Fruit fly (Drosophila melanogaster) whole organism, embryonic: ENCODE data around the gene CG15375.

Experiments used
- Adf1 ChIP-seq: fragments of 200-800 bp; sonication (Bioruptor generic); IDR thresholded peaks from 2 replicates; pipeline ENCODE4 v1.3.6; 2022; ENCODE audit warnings: missing biosample characterization, missing genetic modification characterization
- Bdp1 ChIP-seq: fragments of 200-800 bp; sonication (Bioruptor generic); optimal IDR thresholded peaks from 3 replicates; lab custom pipeline; 2016; ENCODE audit warnings: missing biosample characterization, missing genetic modification characterization
- Blimp-1 ChIP-seq: fragments of 200-800 bp; sonication (Bioruptor generic); optimal IDR thresholded peaks from 3 replicates; lab custom pipeline; 2018; ENCODE audit warnings: missing biosample characterization, missing genetic modification characterization, mild to moderate bottlenecking, moderate library complexity, missing genetic modification reagents
- CG1024 ChIP-seq: fragments of 200-800 bp; sonication (Bioruptor generic); IDR thresholded peaks from 2 replicates; pipeline ENCODE4 v1.3.6; 2022; ENCODE audit warnings: missing biosample characterization, missing genetic modification characterization
- CG10979 ChIP-seq: fragments of 200-800 bp; sonication (Bioruptor generic); optimal IDR thresholded peaks from 2 replicates; lab custom pipeline; 2018; ENCODE audit warnings: missing biosample characterization, mild to moderate bottlenecking, missing genetic modification characterization, moderate library complexity
- CG13894 ChIP-seq: fragments of 200-800 bp; sonication (Bioruptor generic); optimal IDR thresholded peaks from 3 replicates; lab custom pipeline; 2018; ENCODE audit warnings: missing biosample characterization, mild to moderate bottlenecking, missing genetic modification characterization, moderate library complexity
- CG14667 ChIP-seq: fragments of 200-800 bp; sonication (Bioruptor generic); IDR thresholded peaks from 2 replicates; pipeline ENCODE4 v1.3.6; 2022; ENCODE audit warnings: missing biosample characterization, missing genetic modification characterization
- CG17328 ChIP-seq: fragments of 200-800 bp; sonication (Bioruptor generic); IDR thresholded peaks from 2 replicates; pipeline ENCODE4 v1.3.6; 2022; ENCODE audit warnings: missing biosample characterization, missing genetic modification characterization
- CG2712 ChIP-seq: fragments of 200-800 bp; optimal IDR thresholded peaks from 3 replicates; lab custom pipeline; 2019; ENCODE audit warnings: missing biosample characterization, mild to moderate bottlenecking, missing genetic modification characterization, moderate library complexity
- CG4404 ChIP-seq: fragments of 200-800 bp; sonication (Bioruptor generic); IDR thresholded peaks from 2 replicates; pipeline ENCODE4 v1.3.6; 2022; ENCODE audit warnings: missing biosample characterization, missing genetic modification characterization
- CG4424 ChIP-seq: fragments of 200-800 bp; sonication (Bioruptor generic); optimal IDR thresholded peaks from 3 replicates; lab custom pipeline; 2016; ENCODE audit warnings: missing biosample characterization, missing genetic modification characterization
- CG6854 ChIP-seq: fragments of 200-800 bp; sonication (Bioruptor generic); optimal IDR thresholded peaks from 3 replicates; lab custom pipeline; 2017; ENCODE audit warnings: missing biosample characterization, mild to moderate bottlenecking, missing genetic modification characterization
- CG7271 ChIP-seq: fragments of 200-800 bp; sonication (Bioruptor generic); optimal IDR thresholded peaks from 2 replicates; lab custom pipeline; 2018; ENCODE audit warnings: missing biosample characterization, mild to moderate bottlenecking, missing genetic modification characterization, moderate library complexity
- CG7963 ChIP-seq: fragments of 200-800 bp; sonication (Bioruptor generic); IDR thresholded peaks from 3 replicates; pipeline ENCODE4 v1.3.6; 2022; ENCODE audit warnings: missing biosample characterization, missing genetic modification characterization; ENCODE audit not compliant: partially characterized antibody
- D19A ChIP-seq: fragments of 200-800 bp; optimal IDR thresholded peaks from 3 replicates; lab custom pipeline; 2019; ENCODE audit warnings: missing biosample characterization, mild to moderate bottlenecking, missing genetic modification characterization, moderate library complexity
- D19B ChIP-seq: fragments of 200-800 bp; sonication (Bioruptor generic); optimal IDR thresholded peaks from 2 replicates; lab custom pipeline; 2017; ENCODE audit warnings: missing biosample characterization, mild to moderate bottlenecking, missing genetic modification characterization
- Deaf1 ChIP-seq: fragments of 200-800 bp; optimal IDR thresholded peaks from 3 replicates; lab custom pipeline; 2019; ENCODE audit warnings: missing biosample characterization, mild to moderate bottlenecking, missing genetic modification characterization, moderate library complexity
- Drgx ChIP-seq: fragments of 200-800 bp; sonication (Bioruptor generic); IDR thresholded peaks from 2 replicates; pipeline ENCODE4 v1.3.6; 2022; ENCODE audit warnings: missing biosample characterization, missing genetic modification characterization
- H2.0 ChIP-seq: fragments of 200-800 bp; sonication (Bioruptor generic); IDR thresholded peaks from 2 replicates; pipeline ENCODE4 v1.3.6; 2022; ENCODE audit warnings: missing biosample characterization, missing genetic modification characterization
- HLH3B ChIP-seq: fragments of 200-800 bp; sonication (Bioruptor generic); IDR thresholded peaks from 2 replicates; pipeline ENCODE4 v1.3.6; 2022; ENCODE audit warnings: missing biosample characterization, missing genetic modification characterization
- HmgZ ChIP-seq: fragments of 200-800 bp; sonication (Bioruptor generic); optimal IDR thresholded peaks from 2 replicates; lab custom pipeline; 2018; ENCODE audit warnings: missing biosample characterization, mild to moderate bottlenecking, missing genetic modification characterization
- Jarid2 ChIP-seq: fragments of 200-800 bp; sonication (Bioruptor generic); optimal IDR thresholded peaks from 3 replicates; lab custom pipeline; 2017; ENCODE audit warnings: mild to moderate bottlenecking, missing biosample characterization, missing genetic modification reagents, missing genetic modification characterization
- Nf-YA ChIP-seq: fragments of 200-800 bp; sonication (Bioruptor generic); IDR thresholded peaks from 2 replicates; pipeline ENCODE4 v1.3.6; 2022; ENCODE audit warnings: missing biosample characterization, missing genetic modification characterization
- Nf-YB ChIP-seq: fragments of 200-800 bp; sonication (Bioruptor generic); optimal IDR thresholded peaks from 3 replicates; lab custom pipeline; 2019; ENCODE audit warnings: missing biosample characterization, mild to moderate bottlenecking, missing genetic modification characterization, moderate library complexity
- Nf-YC ChIP-seq: fragments of 200-800 bp; optimal IDR thresholded peaks from 3 replicates; lab custom pipeline; 2019; ENCODE audit warnings: missing biosample characterization, mild to moderate bottlenecking, missing genetic modification characterization, moderate library complexity
- NfI ChIP-seq: fragments of 200-800 bp; sonication (Bioruptor generic); optimal IDR thresholded peaks from 3 replicates; lab custom pipeline; 2018; ENCODE audit warnings: missing biosample characterization, mild to moderate bottlenecking, missing genetic modification characterization, moderate library complexity
- Ptx1 ChIP-seq: fragments of 200-800 bp; sonication (Bioruptor generic); IDR thresholded peaks from 2 replicates; pipeline ENCODE4 v1.3.6; 2022; ENCODE audit warnings: missing biosample characterization, missing genetic modification characterization
- ash1 ChIP-seq: fragments of 200-800 bp; sonication (Bioruptor generic); optimal IDR thresholded peaks from 2 replicates; lab custom pipeline; 2018; ENCODE audit warnings: missing biosample characterization, mild to moderate bottlenecking, missing genetic modification characterization
- chinmo ChIP-seq: fragments of 200-800 bp; sonication (Bioruptor generic); IDR thresholded peaks from 4 replicates; pipeline ENCODE4 v1.3.6; 2022; ENCODE audit warnings: missing biosample characterization, missing genetic modification characterization; ENCODE audit not compliant: partially characterized antibody
- ci ChIP-seq: fragments of 200-800 bp; sonication (Bioruptor generic); IDR thresholded peaks from 3 replicates; pipeline ENCODE4 v1.3.6; 2022; ENCODE audit warnings: missing biosample characterization, missing genetic modification characterization
- crol ChIP-seq: fragments of 200-800 bp; sonication (Bioruptor generic); IDR thresholded peaks from 2 replicates; pipeline ENCODE4 v1.3.6; 2022; ENCODE audit warnings: missing biosample characterization, missing genetic modification characterization
- dm ChIP-seq: fragments of 200-800 bp; sonication (Bioruptor generic); optimal IDR thresholded peaks from 3 replicates; lab custom pipeline; 2016; ENCODE audit warnings: missing biosample characterization, missing genetic modification characterization
- ems ChIP-seq: fragments of 200-800 bp; sonication (Bioruptor generic); optimal IDR thresholded peaks from 3 replicates; lab custom pipeline; 2016; ENCODE audit warnings: missing biosample characterization, missing genetic modification characterization
- esg ChIP-seq: fragments of 200-800 bp; sonication (Bioruptor generic); conservative IDR thresholded peaks from 2 replicates; pipeline ENCODE4 v1.3.6; 2022; ENCODE audit warnings: missing biosample characterization, missing genetic modification characterization
- ewg ChIP-seq: fragments of 200-800 bp; sonication (Bioruptor generic); optimal IDR thresholded peaks from 3 replicates; lab custom pipeline; 2017; ENCODE audit warnings: mild to moderate bottlenecking, missing biosample characterization, missing genetic modification reagents, missing genetic modification characterization
- kni ChIP-seq: fragments of 200-800 bp; sonication (Bioruptor generic); optimal IDR thresholded peaks from 3 replicates; lab custom pipeline; 2017; ENCODE audit warnings: mild to moderate bottlenecking, missing biosample characterization, missing genetic modification reagents, missing genetic modification characterization
- mirr ChIP-seq: fragments of 200-800 bp; sonication (Bioruptor generic); optimal IDR thresholded peaks from 3 replicates; lab custom pipeline; 2018; ENCODE audit warnings: missing biosample characterization, mild to moderate bottlenecking, missing genetic modification characterization
- pan ChIP-seq, 4 experiments: fragments of >200 bp in 3 of 4; fragments of 200-800 bp in 1 of 4; sonication (Bioruptor generic) in 1 of 4; optimal IDR thresholded peaks in 3 of 4; IDR thresholded peaks in 1 of 4; 2 replicates each; pipeline versions ENCODE4 v1.3.6 to Lab custom; 2017 to 2022; ENCODE audit warnings: missing biosample characterization in 2 of 4, missing genetic modification characterization in 2 of 4, mixed read lengths in 1 of 4
- rib ChIP-seq: fragments of 200-800 bp; sonication (Bioruptor generic); IDR thresholded peaks from 2 replicates; pipeline ENCODE4 v1.3.6; 2022; ENCODE audit warnings: missing biosample characterization, missing genetic modification characterization
- sr ChIP-seq: fragments of 200-800 bp; sonication (Bioruptor generic); IDR thresholded peaks from 3 replicates; pipeline ENCODE4 v1.3.6; 2022; ENCODE audit warnings: missing biosample characterization, missing genetic modification characterization
- zen ChIP-seq: fragments of 200-800 bp; sonication (Bioruptor generic); optimal IDR thresholded peaks from 3 replicates; lab custom pipeline; 2018; ENCODE audit warnings: missing biosample characterization, mild to moderate bottlenecking, missing genetic modification characterization, moderate library complexity
- zf30C ChIP-seq: fragments of 200-800 bp; sonication (Bioruptor generic); optimal IDR thresholded peaks from 3 replicates; lab custom pipeline; 2018; ENCODE audit warnings: missing biosample characterization, mild to moderate bottlenecking, missing genetic modification characterization

CG15375 gene

dm6 chrX:4061502-4061901 is 39.6 kb upstream of the CG15375 start:
- TF ChIP-seq CG7271 (no peak), D19B (GFP tag; lab: Kevin White, UChicago) (no peak), ems (GFP tag; lab: Kevin White, UChicago) (no peak), Blimp-1 (no peak), CG1024 (GFP tag; lab: Robert Waterston, UW) (no peak), CG4404 (no peak), H2.0 (GFP tag; lab: Robert Waterston, UW) (no peak), CG4424 (GFP tag; lab: Kevin White, UChicago) (no peak), CG7963 (GFP tag; lab: Robert Waterston, UW) (no peak), Nf-YC (tag; lab: Kevin White, UChicago) (peak; percentile 88), CG6854 (GFP tag; lab: Kevin White, UChicago) (no peak), CG10979 (no peak), crol (peak; percentile 32; the same call in 1 of the 2 replicates), mirr (no peak), D19A (tag; lab: Kevin White, UChicago) (no peak), zen (tag; lab: Kevin White, UChicago) (no peak), chinmo (0 out of 4 replicates have a peak, but pooled peaks have one; percentile 27), Ptx1 (GFP tag; lab: Robert Waterston, UW) (no peak), ash1 (no peak), CG14667 (GFP tag; lab: Robert Waterston, UW) (no peak), rib (GFP tag; lab: Robert Waterston, UW) (no peak), Nf-YB (GFP tag; lab: Kevin White, UChicago) (peak; percentile 81), HmgZ (no peak), Drgx (GFP tag; lab: Robert Waterston, UW) (no peak), CG17328 (GFP tag; lab: Robert Waterston, UW) (no peak), HLH3B (GFP tag; lab: Robert Waterston, UW) (no peak), Deaf1 (peak; percentile 66), ci (no peak), NfI (GFP tag; lab: Kevin White, UChicago) (no peak), ewg (peak; percentile 57), kni (no peak), CG13894 (tag; lab: Kevin White, UChicago) (no peak), esg (GFP tag; lab: Robert Waterston, UW) (no peak), Nf-YA (no peak), pan (optimal IDR thresholded peaks at IDR 0.05; lab: Kevin White, UChicago) (no peak), pan (GFP tag; optimal IDR thresholded peaks at IDR 0.05 in 1 of 2, IDR thresholded peaks at IDR 0.05 in 1 of 2) (no peak)
- TF ChIP-seq, all 482 proteins: peak for 6

- peak; percentile 40 for TF ChIP-seq crol
- no peak for TF ChIP-seq sr (GFP tag; lab: Robert Waterston, UW)
- TF ChIP-seq zf30C (GFP tag; lab: Kevin White, UChicago) = no peak
- TF ChIP-seq dm (GFP tag; lab: Kevin White, UChicago) = no peak
- peak; percentile 92 for TF ChIP-seq Deaf1
- TF ChIP-seq Adf1 (GFP tag; lab: Robert Waterston, UW) = peak; percentile 80
- TF ChIP-seq Bdp1 (GFP tag; lab: Kevin White, UChicago) = no peak
- peak; percentile 76 for TF ChIP-seq ewg
- TF ChIP-seq Jarid2 (GFP tag; lab: Kevin White, UChicago) = peak; percentile 2
- TF ChIP-seq Nf-YC (tag; lab: Kevin White, UChicago) = peak; percentile 73
- TF ChIP-seq Nf-YB (GFP tag; lab: Kevin White, UChicago) = peak; percentile 16
- TF ChIP-seq CG2712 (tag; lab: Kevin White, UChicago) = no peak
Observed at dm6 chrX:4075430-4075829, 25.7 kb upstream of the CG15375 start, which contains the start of gene CG43689. Gene CG43689, plus strand, starts transcription at chrX:4075743.
